Fruit fly (Drosophila melanogaster): ENCODE data around the gene CG42613.

Gene CG42613

dm6 chr3R:18916715-18917253, 12.2 kb upstream of the CG42613 start (continued):
- TF ChIP-seq Smox (GFP tag; optimal IDR thresholded peaks at IDR 0.05) (no peak), CG10669 (GFP tag; optimal IDR thresholded peaks at IDR 0.05) (no peak), CG1621 (tag; optimal IDR thresholded peaks at IDR 0.05) (no peak)

- peak; percentile 4 for TF ChIP-seq CG7368 (GFP tag; optimal IDR thresholded peaks at IDR 0.05)
- TF ChIP-seq CG16779 (tag; optimal IDR thresholded peaks at IDR 0.05) = peak; percentile 23
- no peak for TF ChIP-seq CG34406 (GFP tag; optimal IDR thresholded peaks at IDR 0.05)
- TF ChIP-seq Sox14 (GFP tag; optimal IDR thresholded peaks at IDR 0.05) = peak; percentile 22
- TF ChIP-seq Eip78C (GFP tag) = peak; percentile 65
- TF ChIP-seq Eip93F (GFP tag; optimal IDR thresholded peaks at IDR 0.05) = peak; percentile 54
- no peak for TF ChIP-seq cyc (GFP tag; optimal IDR thresholded peaks at IDR 0.05)
- TF ChIP-seq dac (GFP tag; optimal IDR thresholded peaks at IDR 0.05) = no peak
- peak; percentile 20 for TF ChIP-seq lz (GFP tag; optimal IDR thresholded peaks at IDR 0.05)
- TF ChIP-seq fd85E (GFP tag; optimal IDR thresholded peaks at IDR 0.05) = no peak
- TF ChIP-seq dsx (GFP tag; optimal IDR thresholded peaks at IDR 0.05; ENCODE audit: poor library complexity, severe bottlenecking) = peak; percentile 51
- TF ChIP-seq Sox102F (GFP tag; optimal IDR thresholded peaks at IDR 0.05) = peak; percentile 63
- TF ChIP-seq CG3919 (GFP tag; optimal IDR thresholded peaks at IDR 0.05) = peak; percentile 54
- peak; percentile 81 for TF ChIP-seq CG6854 (GFP tag; optimal IDR thresholded peaks at IDR 0.05)
- TF ChIP-seq achi (GFP tag; optimal IDR thresholded peaks at IDR 0.05) = no peak
- TF ChIP-seq ss (GFP tag; optimal IDR thresholded peaks at IDR 0.05) = peak in 1 of 2 experiments; percentile 64
- TF ChIP-seq net (GFP tag; optimal IDR thresholded peaks at IDR 0.05) = peak; percentile 51
- peak; percentile 79 for TF ChIP-seq vri (GFP tag; optimal IDR thresholded peaks at IDR 0.05)
- peak; percentile 54 for TF ChIP-seq Eip75B (GFP tag; optimal IDR thresholded peaks at IDR 0.05)
- TF ChIP-seq eg (GFP tag; IDR thresholded peaks at IDR 0.05) = peak; percentile 33; the same call in 1 of the 3 replicates
- TF ChIP-seq CG6163 (GFP tag; IDR thresholded peaks at IDR 0.05) = peak; percentile 50
- TF ChIP-seq CG9139 (GFP tag; optimal IDR thresholded peaks at IDR 0.05) = peak; percentile 67
- peak; percentile 81 for TF ChIP-seq svp (GFP tag)
- peak; percentile 51 for TF ChIP-seq Met (GFP tag; optimal IDR thresholded peaks at IDR 0.05)
- TF ChIP-seq CG11762 (GFP tag; optimal IDR thresholded peaks at IDR 0.05; ENCODE audit: insufficient read depth) = no peak
- TF ChIP-seq topi (GFP tag; optimal IDR thresholded peaks at IDR 0.05) = peak; percentile 36
- TF ChIP-seq CG6808 (GFP tag; optimal IDR thresholded peaks at IDR 0.05) = peak; percentile 17
- peak; percentile 5 for TF ChIP-seq CG10669 (GFP tag; optimal IDR thresholded peaks at IDR 0.05)
- TF ChIP-seq pdm3 (GFP tag; optimal IDR thresholded peaks at IDR 0.05) = peak; percentile 26
- TF ChIP-seq esn (GFP tag; optimal IDR thresholded peaks at IDR 0.05) = peak; percentile 57
Measured at dm6 chr3R:18917976-18918871, 10.8 kb upstream of the CG42613 start.

dm6 chr3R:18918872-18919339, 10.1 kb upstream of the CG42613 start:
- TF ChIP-seq dac (GFP tag; optimal IDR thresholded peaks at IDR 0.05) = peak; percentile 4
- TF ChIP-seq eg (GFP tag; IDR thresholded peaks at IDR 0.05) = peak; percentile 40; the same call in 1 of the 3 replicates
- TF ChIP-seq ss (GFP tag; optimal IDR thresholded peaks at IDR 0.05) = peak in 1 of 2 experiments; percentile 9
- TF ChIP-seq net (GFP tag; optimal IDR thresholded peaks at IDR 0.05) = peak; percentile 4
- TF ChIP-seq fkh (GFP tag; optimal IDR thresholded peaks at IDR 0.05) = peak; percentile 75
- TF ChIP-seq Sox14 (GFP tag; optimal IDR thresholded peaks at IDR 0.05) = peak; percentile 29
- no peak; the same call in 2 of the 3 replicates for TF ChIP-seq CG8119 (GFP tag; IDR thresholded peaks at IDR 0.05)
- TF ChIP-seq Smox (GFP tag; optimal IDR thresholded peaks at IDR 0.05) = no peak
- peak; percentile 83 for TF ChIP-seq vri (GFP tag; optimal IDR thresholded peaks at IDR 0.05)
